Worm (Caenorhabditis elegans) whole organism, L2 larva: ENCODE data around the gene hmit-1.3.
A peak's percentile ranks its signal among the peaks of the same experiment; 100 is the strongest.

Source experiments
- C34F6.9 ChIP-seq: fragments of 150-350 bp; optimal IDR thresholded peaks from 2 replicates; lab custom pipeline; 2014; ENCODE audit warnings: missing biosample characterization, missing genetic modification characterization
- Y55F3AM.14 ChIP-seq: fragments of 200-800 bp; sonication (Bioruptor generic); optimal IDR thresholded peaks from 2 replicates; lab custom pipeline; 2018; ENCODE audit warnings: mild to moderate bottlenecking, missing genetic modification characterization, missing compliant biosample characterization
- ZK546.5 ChIP-seq: sonication (generic microtip); optimal IDR thresholded peaks from 2 replicates; lab custom pipeline; 2017; ENCODE audit warnings: missing biosample characterization, missing genetic modification characterization
- aly-2 ChIP-seq: fragments of 150-350 bp; optimal IDR thresholded peaks from 2 replicates; lab custom pipeline; 2014; ENCODE audit warnings: missing biosample characterization, missing genetic modification characterization
- ama-1 ChIP-seq: fragments of 150-350 bp; optimal IDR thresholded peaks from 2 replicates; lab custom pipeline; 2018; ENCODE audit warnings: inconsistent platforms
- blmp-1 ChIP-seq: sonication (generic microtip); optimal IDR thresholded peaks from 2 replicates; lab custom pipeline; 2017; ENCODE audit warnings: missing genetic modification characterization, mild to moderate bottlenecking, missing compliant biosample characterization, antibody characterized with exemption, moderate library complexity; ENCODE audit not compliant: insufficient read depth
- ceh-16 ChIP-seq: fragments of 150-350 bp; optimal IDR thresholded peaks from 2 replicates; lab custom pipeline; 2014; ENCODE audit warnings: missing biosample characterization, missing genetic modification characterization
- ceh-82 ChIP-seq: fragments of 150-350 bp; optimal IDR thresholded peaks from 2 replicates; lab custom pipeline; 2014; ENCODE audit warnings: missing biosample characterization, missing genetic modification characterization
- crh-2 ChIP-seq: sonication (generic microtip); optimal IDR thresholded peaks from 2 replicates; lab custom pipeline; 2017; ENCODE audit warnings: missing biosample characterization, missing genetic modification characterization
- egl-27 ChIP-seq: sonication (generic microtip); optimal IDR thresholded peaks from 3 replicates; lab custom pipeline; 2017; ENCODE audit warnings: missing biosample characterization, missing genetic modification reagents, missing genetic modification characterization
- elt-1 ChIP-seq: fragments of 150-350 bp; optimal IDR thresholded peaks from 2 replicates; lab custom pipeline; 2014; ENCODE audit warnings: missing biosample characterization, missing genetic modification characterization
- elt-3 ChIP-seq: sonication (generic microtip); optimal IDR thresholded peaks from 2 replicates; lab custom pipeline; 2017; ENCODE audit warnings: missing biosample characterization, missing genetic modification characterization
- fos-1 ChIP-seq: fragments of 150-350 bp; optimal IDR thresholded peaks from 2 replicates; lab custom pipeline; 2014; ENCODE audit warnings: missing biosample characterization, missing genetic modification characterization
- gmeb-1 ChIP-seq: fragments of 150-350 bp; optimal IDR thresholded peaks from 2 replicates; lab custom pipeline; 2014; ENCODE audit warnings: missing biosample characterization, missing genetic modification characterization
- lin-39 ChIP-seq: fragments of 150-350 bp; optimal IDR thresholded peaks from 2 replicates; lab custom pipeline; 2014; ENCODE audit warnings: missing biosample characterization, missing genetic modification reagents, missing genetic modification characterization
- lsy-2 ChIP-seq, 2 experiments: fragments of 150-350 bp in 1 of 2; sonication (generic microtip) in 1 of 2; optimal IDR thresholded peaks; 2 replicates each; lab custom pipeline; 2014 to 2017; ENCODE audit warnings: missing biosample characterization in 2 of 2, missing genetic modification characterization in 2 of 2
- mab-5 ChIP-seq: fragments of 150-350 bp; optimal IDR thresholded peaks from 2 replicates; lab custom pipeline; 2014; ENCODE audit warnings: missing biosample characterization, missing genetic modification characterization
- mbf-1 ChIP-seq: sonication (generic microtip); optimal IDR thresholded peaks from 2 replicates; lab custom pipeline; 2017; ENCODE audit warnings: missing biosample characterization, missing genetic modification characterization
- mdl-1 ChIP-seq, 2 experiments: fragments of 150-350 bp in 1 of 2; sonication (generic microtip) in 1 of 2; optimal IDR thresholded peaks; 2 replicates each; lab custom pipeline; 2017; ENCODE audit warnings: missing biosample characterization in 2 of 2, missing genetic modification characterization in 2 of 2
- nhr-10 ChIP-seq: sonication (generic microtip); optimal IDR thresholded peaks from 2 replicates; lab custom pipeline; 2017; ENCODE audit warnings: missing biosample characterization, missing genetic modification characterization
- nhr-12 ChIP-seq: fragments of 150-350 bp; optimal IDR thresholded peaks from 2 replicates; lab custom pipeline; 2014; ENCODE audit warnings: missing biosample characterization, missing genetic modification characterization
- nhr-21 ChIP-seq: fragments of 150-350 bp; optimal IDR thresholded peaks from 2 replicates; lab custom pipeline; 2014; ENCODE audit warnings: missing biosample characterization, missing genetic modification characterization
- nhr-23 ChIP-seq: fragments of 150-350 bp; optimal IDR thresholded peaks from 2 replicates; lab custom pipeline; 2014; ENCODE audit warnings: missing biosample characterization, missing genetic modification reagents, missing genetic modification characterization
- nhr-237 ChIP-seq: fragments of 150-350 bp; optimal IDR thresholded peaks from 2 replicates; lab custom pipeline; 2014; ENCODE audit warnings: missing biosample characterization, missing genetic modification characterization
- nhr-25 ChIP-seq: fragments of 150-350 bp; sonication (generic microtip); optimal IDR thresholded peaks from 3 replicates; lab custom pipeline; 2014; ENCODE audit warnings: missing biosample characterization, missing genetic modification characterization
- peb-1 ChIP-seq: fragments of 150-350 bp; optimal IDR thresholded peaks from 2 replicates; lab custom pipeline; 2014; ENCODE audit warnings: missing biosample characterization, missing genetic modification characterization
- sem-4 ChIP-seq: fragments of 150-350 bp; optimal IDR thresholded peaks from 2 replicates; lab custom pipeline; 2014; ENCODE audit warnings: missing biosample characterization, missing genetic modification reagents, missing genetic modification characterization
- sma-3 ChIP-seq: sonication (generic microtip); optimal IDR thresholded peaks from 2 replicates; lab custom pipeline; 2016; ENCODE audit warnings: missing genetic modification reagents, missing genetic modification characterization, missing compliant biosample characterization
- sma-9 ChIP-seq, 2 experiments: fragments of 150-350 bp in 1 of 2; sonication (generic microtip) in 1 of 2; optimal IDR thresholded peaks; 2 replicates each; lab custom pipeline; 2014 to 2016; ENCODE audit warnings: missing genetic modification characterization in 2 of 2, mild to moderate bottlenecking in 1 of 2, missing biosample characterization in 1 of 2, missing compliant biosample characterization in 1 of 2, missing genetic modification reagents in 1 of 2, moderate library complexity in 1 of 2
- snpc-4 ChIP-seq: fragments of 150-350 bp; optimal IDR thresholded peaks from 2 replicates; lab custom pipeline; 2014; ENCODE audit warnings: missing biosample characterization, missing genetic modification characterization
- unc-39 ChIP-seq: fragments of 150-350 bp; optimal IDR thresholded peaks from 2 replicates; lab custom pipeline; 2014; ENCODE audit warnings: missing biosample characterization, missing genetic modification characterization
- unc-62 ChIP-seq: fragments of 150-350 bp; optimal IDR thresholded peaks from 2 replicates; lab custom pipeline; 2014; ENCODE audit warnings: missing biosample characterization, missing genetic modification reagents, missing genetic modification characterization
- zag-1 ChIP-seq: fragments of 150-350 bp; optimal IDR thresholded peaks from 2 replicates; lab custom pipeline; 2014; ENCODE audit warnings: missing biosample characterization, missing genetic modification characterization
- ztf-11 ChIP-seq: sonication (generic microtip); optimal IDR thresholded peaks from 2 replicates; lab custom pipeline; 2017; ENCODE audit warnings: missing biosample characterization, missing genetic modification characterization
- ztf-4 ChIP-seq: fragments of 150-350 bp; optimal IDR thresholded peaks from 2 replicates; lab custom pipeline; 2014; ENCODE audit warnings: missing biosample characterization, missing genetic modification characterization

Gene hmit-1.3

DNA sequence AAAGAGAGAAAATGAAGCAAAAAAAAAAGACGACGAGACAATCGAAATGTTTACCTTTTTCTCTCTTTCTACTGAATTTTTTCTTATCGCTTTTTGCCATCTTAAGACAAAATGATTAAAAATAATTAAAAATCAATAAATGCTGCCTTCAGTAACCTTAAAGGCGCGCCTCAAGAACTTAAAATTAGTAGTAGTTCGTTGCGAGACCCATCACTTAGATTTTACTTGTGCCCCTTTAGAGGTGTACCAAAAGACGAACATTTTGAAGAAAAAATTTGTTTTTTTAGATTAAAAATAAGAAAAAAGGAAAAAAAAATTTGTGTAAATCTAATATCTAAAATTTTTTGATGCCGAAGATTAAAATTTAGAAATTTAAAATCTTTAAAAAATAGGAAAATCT, 48.4 kb downstream of the hmit-1.3 start:
- TF ChIP-seq snpc-4 (tag; lab: Kevin White, UChicago), result no peak
- TF ChIP-seq elt-3, result no peak
- no peak for TF ChIP-seq nhr-21 (tag; lab: Kevin White, UChicago)
- no peak for TF ChIP-seq Y55F3AM.14 (GFP tag; lab: Kevin White, UChicago)
- no peak for TF ChIP-seq gmeb-1 (tag; lab: Kevin White, UChicago)
- no peak for TF ChIP-seq lsy-2 (tag; optimal IDR thresholded peaks at IDR 0.05; lab: Kevin White, UChicago)
- TF ChIP-seq nhr-23, result no peak
- TF ChIP-seq elt-1 (tag; lab: Kevin White, UChicago), result no peak
- TF ChIP-seq peb-1 (tag; lab: Kevin White, UChicago), result no peak
- no peak for TF ChIP-seq mab-5 (tag; lab: Kevin White, UChicago)
- no peak for TF ChIP-seq ceh-16 (tag; lab: Kevin White, UChicago)
- TF ChIP-seq ztf-4 (tag; lab: Kevin White, UChicago), result no peak
- no peak for TF ChIP-seq crh-2 (tag; lab: Kevin White, UChicago)
- no peak for TF ChIP-seq egl-27 (tag; lab: Kevin White, UChicago)
- TF ChIP-seq nhr-12, result no peak
- no peak for TF ChIP-seq nhr-10 (tag; lab: Kevin White, UChicago)
- TF ChIP-seq mdl-1 (tag; optimal IDR thresholded peaks at IDR 0.05; lab: Kevin White, UChicago), result no peak

ce11 chrIII:3470433-3470832, 49.0 kb downstream of the hmit-1.3 start:
- TF ChIP-seq snpc-4 (tag; lab: Kevin White, UChicago) (no peak), C34F6.9 (tag; lab: Kevin White, UChicago) (no peak), mbf-1 (no peak), ztf-11 (tag; lab: Kevin White, UChicago) (no peak), unc-62 (peak; percentile 1), ztf-4 (tag; lab: Kevin White, UChicago) (no peak), nhr-21 (tag; lab: Kevin White, UChicago) (peak; percentile 22), mab-5 (tag; lab: Kevin White, UChicago) (no peak), sem-4 (no peak), ceh-16 (tag; lab: Kevin White, UChicago) (no peak), aly-2 (tag; lab: Kevin White, UChicago) (no peak), ZK546.5 (tag; lab: Kevin White, UChicago) (no peak), crh-2 (tag; lab: Kevin White, UChicago) (no peak), nhr-237 (tag; lab: Kevin White, UChicago) (no peak), mdl-1 (tag; optimal IDR thresholded peaks at IDR 0.05; lab: Kevin White, UChicago) (no peak), sma-3 (GFP tag; lab: Kevin White, UChicago) (peak; percentile 7)

DNA sequence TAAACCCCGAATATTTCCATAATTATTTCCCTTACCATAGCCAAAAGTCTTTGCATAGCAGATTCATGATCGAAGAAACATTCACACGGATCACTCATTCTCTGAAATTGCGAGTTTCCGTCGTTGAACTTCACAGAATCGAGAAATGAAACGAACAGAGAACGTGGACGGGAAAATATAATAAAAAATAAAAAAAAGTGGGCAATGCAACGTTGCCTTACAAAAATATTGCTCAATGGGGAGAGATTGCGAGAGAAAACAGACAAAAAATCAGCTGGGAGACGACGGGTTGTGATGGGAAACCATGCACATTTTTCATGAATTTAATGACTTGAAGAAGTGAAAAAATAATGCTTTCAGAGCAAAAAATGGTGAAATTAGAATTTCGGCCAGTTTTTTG, 49.8 kb downstream of the hmit-1.3 start, which contains the start of gene smim-14:
smim-14 (minus strand) TSS at position 101 of the 400 bp plus-strand sequence.
- no peak for TF ChIP-seq unc-39 (tag; lab: Kevin White, UChicago)
- peak; percentile 13 for TF ChIP-seq fos-1 (tag; lab: Kevin White, UChicago)

ce11 chrIII:3468384-3468783, 51.0 kb downstream of the hmit-1.3 start:
- no peak for TF ChIP-seq nhr-23
- peak; percentile 39 for TF ChIP-seq fos-1 (tag; lab: Kevin White, UChicago)

ce11 chrIII:3467013-3467412, 52.4 kb downstream of the hmit-1.3 start:
- TF ChIP-seq ztf-11 (tag; lab: Kevin White, UChicago) (no peak), sem-4 (no peak), ama-1 (lab: Kevin White, UChicago) (no peak), elt-1 (tag; lab: Kevin White, UChicago) (no peak), sma-3 (GFP tag; lab: Kevin White, UChicago) (no peak), zag-1 (tag; lab: Kevin White, UChicago) (no peak), egl-27 (tag; lab: Kevin White, UChicago) (no peak), mdl-1 (tag; optimal IDR thresholded peaks at IDR 0.05; lab: Kevin White, UChicago) (no peak), nhr-25 (tag; lab: Kevin White, UChicago) (no peak), lin-39 (no peak), blmp-1 (tag; lab: Kevin White, UChicago) (no peak), nhr-10 (tag; lab: Kevin White, UChicago) (no peak), ceh-82 (tag; lab: Kevin White, UChicago) (no peak), sma-9 (GFP tag; optimal IDR thresholded peaks at IDR 0.05; lab: Kevin White, UChicago) (no peak), sma-9 (tag; optimal IDR thresholded peaks at IDR 0.05; lab: Kevin White, UChicago) (no peak)
